Fruit fly (Drosophila melanogaster): ENCODE data around the gene CCHa1.

The CCHa1 gene

DNA sequence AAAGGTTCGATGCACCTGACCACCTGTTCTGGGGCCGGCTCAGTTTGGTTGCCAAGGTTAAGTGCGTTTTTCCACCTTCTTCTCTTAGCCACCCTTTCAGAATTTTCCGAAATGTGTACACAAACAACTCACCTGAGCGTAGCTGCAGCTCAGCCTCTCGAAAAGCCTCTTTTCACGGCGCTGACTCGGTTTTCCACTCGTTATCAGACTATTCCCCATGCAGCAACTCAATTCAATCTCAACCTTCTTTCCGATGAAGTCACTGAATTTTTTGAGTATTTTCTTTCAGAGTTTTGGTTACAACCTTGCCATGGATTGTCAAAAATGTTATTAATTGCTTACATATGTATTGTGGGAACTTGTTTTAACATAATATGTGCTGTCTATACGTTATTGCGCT lies 11.0 kb upstream of the CCHa1 start:
- TF ChIP-seq Dfd (GFP tag; optimal IDR thresholded peaks at IDR 0.05) (no peak), ey (GFP tag; optimal IDR thresholded peaks at IDR 0.05) (no peak)

dm6 chr3R:14103022-14103421 lies 6.4 kb upstream of the CCHa1 start, which contains the start of gene PK1-R:
TSS of gene PK1-R (minus strand) at chr3R:14103122.
- TF ChIP-seq woc (GFP tag; optimal IDR thresholded peaks at IDR 0.05) (no peak), usp (GFP tag; optimal IDR thresholded peaks at IDR 0.05) (no peak), Hr78 (GFP tag; optimal IDR thresholded peaks at IDR 0.05) (no peak), rgr (GFP tag; optimal IDR thresholded peaks at IDR 0.05) (no peak), Dfd (GFP tag; optimal IDR thresholded peaks at IDR 0.05) (no peak), brk (GFP tag; optimal IDR thresholded peaks at IDR 0.05) (no peak), Myc (optimal IDR thresholded peaks at IDR 0.05) (no peak), N (GFP tag; optimal IDR thresholded peaks at IDR 0.05) (no peak), sage (GFP tag; optimal IDR thresholded peaks at IDR 0.05) (no peak), CrebA (GFP tag; optimal IDR thresholded peaks at IDR 0.05; ENCODE audit: borderline replicate concordance) (no peak), dsf (GFP tag; optimal IDR thresholded peaks at IDR 0.05; ENCODE audit: borderline replicate concordance) (no peak), Mio (GFP tag; optimal IDR thresholded peaks at IDR 0.05) (no peak), pan (optimal IDR thresholded peaks at IDR 0.05) (no peak), foxo (GFP tag; optimal IDR thresholded peaks at IDR 0.05) (no peak), dl (GFP tag; optimal IDR thresholded peaks at IDR 0.05; ENCODE audit: insufficient read depth in 1 of 2, partially characterized antibody in 2 of 2) (no peak)

DNA sequence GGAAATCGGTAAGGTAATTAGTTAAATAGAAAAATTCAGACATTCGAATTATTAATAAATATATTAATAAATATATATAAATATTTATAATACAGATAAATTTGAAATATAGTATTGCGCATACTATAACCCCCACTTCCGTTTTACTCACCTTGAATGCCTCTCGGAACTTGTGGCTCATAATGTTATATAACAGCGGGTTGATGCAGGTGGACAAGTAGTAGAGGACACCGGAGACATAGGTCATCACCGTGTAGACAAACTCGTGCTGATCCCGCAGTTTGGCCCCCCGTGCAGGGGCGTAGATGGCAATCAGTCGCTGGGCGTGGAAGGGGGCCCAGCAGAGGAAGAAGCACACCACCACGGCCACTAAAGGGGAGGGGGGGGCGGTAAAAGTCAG lies 4.3 kb upstream of the CCHa1 start:
- TF ChIP-seq Myc (optimal IDR thresholded peaks at IDR 0.05) (no peak), Abd-B (GFP tag; optimal IDR thresholded peaks at IDR 0.05) (no peak), h (GFP tag; optimal IDR thresholded peaks at IDR 0.05) (no peak)

DNA sequence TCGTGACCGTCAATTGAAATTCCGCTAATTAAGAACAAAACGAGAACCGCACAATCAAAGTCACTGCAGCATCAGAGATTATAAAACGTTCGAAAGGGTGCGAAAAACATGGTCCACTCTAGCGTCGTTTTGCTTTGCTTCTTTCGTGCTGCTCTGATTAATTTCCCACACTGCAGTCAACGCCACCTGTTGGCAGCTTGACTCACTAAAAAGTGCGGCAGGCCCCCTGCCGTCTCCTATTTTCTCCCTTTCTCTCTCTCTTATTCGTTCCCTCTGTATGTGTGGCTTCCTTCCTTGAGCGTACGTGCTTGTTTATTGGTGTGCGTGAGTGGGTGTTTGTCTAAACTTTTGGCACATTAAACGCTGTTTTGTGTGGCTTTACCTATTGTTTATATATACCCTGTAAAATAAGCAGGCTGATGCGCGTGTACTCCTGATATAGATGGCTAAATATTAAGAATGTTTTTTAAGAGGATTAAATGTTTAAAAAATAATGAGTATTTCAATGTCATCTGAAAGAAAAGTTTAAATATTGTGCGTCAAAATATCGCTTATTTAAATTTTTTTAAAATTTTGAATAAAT lies 2.0 kb upstream of the CCHa1 start:
- TF ChIP-seq usp (GFP tag; optimal IDR thresholded peaks at IDR 0.05) (no peak), sage (GFP tag; optimal IDR thresholded peaks at IDR 0.05) (no peak), Dif (GFP tag; optimal IDR thresholded peaks at IDR 0.05; ENCODE audit: partially characterized antibody) (peak; percentile 48), CG9705 (GFP tag; optimal IDR thresholded peaks at IDR 0.05) (no peak), pan (optimal IDR thresholded peaks at IDR 0.05) (no peak), jim (GFP tag; optimal IDR thresholded peaks at IDR 0.05) (no peak), Jra (GFP tag; optimal IDR thresholded peaks at IDR 0.05) (no peak), Vsx2 (GFP tag; optimal IDR thresholded peaks at IDR 0.05; ENCODE audit: partially characterized antibody) (peak; percentile 57), tai (GFP tag; optimal IDR thresholded peaks at IDR 0.05) (peak; percentile 3), N (GFP tag; optimal IDR thresholded peaks at IDR 0.05) (no peak)

DNA sequence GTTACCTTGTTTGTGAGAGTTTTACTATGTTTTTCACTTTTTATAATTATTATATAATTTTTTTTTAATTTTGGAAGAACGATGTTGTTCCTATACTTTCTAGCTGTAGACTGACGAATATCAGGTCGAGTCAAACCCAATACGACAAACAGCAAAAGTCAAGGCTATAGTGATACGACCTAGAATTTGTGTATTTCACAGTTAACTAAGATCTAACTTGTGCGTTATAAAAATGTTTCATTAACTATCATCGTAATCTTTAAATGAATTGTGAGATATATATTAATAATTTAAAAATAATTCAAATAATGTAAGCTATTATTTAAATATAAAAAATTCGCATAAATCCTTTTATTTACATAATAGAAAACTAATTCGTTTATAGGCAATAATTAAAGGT lies 1.3 kb upstream of the CCHa1 start, which contains the start of gene CG9920:
Gene CG9920, minus strand, starts transcription at position 101 of the 400 bp plus-strand sequence.
- no peak for TF ChIP-seq sage (GFP tag; optimal IDR thresholded peaks at IDR 0.05)
- TF ChIP-seq rgr (GFP tag; optimal IDR thresholded peaks at IDR 0.05), result no peak
- TF ChIP-seq jim (GFP tag; optimal IDR thresholded peaks at IDR 0.05), result no peak
- TF ChIP-seq CG32264 (GFP tag; optimal IDR thresholded peaks at IDR 0.05), result no peak
- no peak for TF ChIP-seq foxo (GFP tag; optimal IDR thresholded peaks at IDR 0.05)
- TF ChIP-seq dl (GFP tag; optimal IDR thresholded peaks at IDR 0.05; ENCODE audit: insufficient read depth in 1 of 2, partially characterized antibody in 2 of 2), result no peak
- no peak for TF ChIP-seq woc (GFP tag; optimal IDR thresholded peaks at IDR 0.05)
- TF ChIP-seq psq (GFP tag; optimal IDR thresholded peaks at IDR 0.05), result no peak
- TF ChIP-seq h (GFP tag; optimal IDR thresholded peaks at IDR 0.05), result no peak

DNA sequence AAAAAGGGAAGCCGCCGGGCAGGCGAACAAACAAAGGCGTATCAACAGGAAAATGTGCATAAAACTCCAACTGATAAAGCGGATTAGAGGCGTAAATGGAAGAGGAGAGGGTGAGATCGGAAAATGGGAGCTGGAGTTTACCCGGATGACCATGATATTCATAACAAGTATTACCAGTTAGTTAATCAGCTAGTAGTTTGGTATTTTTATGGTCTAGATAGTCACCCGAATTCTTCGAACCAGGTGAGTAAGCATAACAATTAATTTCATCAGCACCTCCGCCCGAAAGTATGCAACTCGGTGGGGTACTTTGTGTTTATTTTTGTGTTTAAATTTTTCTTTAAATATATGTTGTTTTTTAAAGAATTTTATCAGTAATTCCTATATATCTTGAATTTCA lies 719 bp downstream of the CCHa1 start:
- TF ChIP-seq brk (GFP tag; optimal IDR thresholded peaks at IDR 0.05) (no peak), ey (GFP tag; optimal IDR thresholded peaks at IDR 0.05) (no peak), dsf (GFP tag; optimal IDR thresholded peaks at IDR 0.05; ENCODE audit: borderline replicate concordance) (no peak), HLH106 (tag; optimal IDR thresholded peaks at IDR 0.05) (no peak), CG32264 (GFP tag; optimal IDR thresholded peaks at IDR 0.05) (no peak), Abd-B (GFP tag; optimal IDR thresholded peaks at IDR 0.05) (no peak), Hr78 (GFP tag; optimal IDR thresholded peaks at IDR 0.05) (no peak), jim (GFP tag; optimal IDR thresholded peaks at IDR 0.05) (no peak), br (GFP tag; optimal IDR thresholded peaks at IDR 0.05) (no peak), Dfd (GFP tag; optimal IDR thresholded peaks at IDR 0.05) (no peak), CrebA (GFP tag; optimal IDR thresholded peaks at IDR 0.05; ENCODE audit: borderline replicate concordance) (no peak), dmrt93B (GFP tag; optimal IDR thresholded peaks at IDR 0.05) (no peak), Hr83 (GFP tag; optimal IDR thresholded peaks at IDR 0.05; ENCODE audit: poor library complexity, severe bottlenecking) (no peak), GATAd (GFP tag; optimal IDR thresholded peaks at IDR 0.05) (no peak), Mio (GFP tag; optimal IDR thresholded peaks at IDR 0.05) (no peak), psq (GFP tag; optimal IDR thresholded peaks at IDR 0.05) (no peak)
